Fruit fly (Drosophila melanogaster): Measurements from ENCODE around the gene CG10479.

DNA sequence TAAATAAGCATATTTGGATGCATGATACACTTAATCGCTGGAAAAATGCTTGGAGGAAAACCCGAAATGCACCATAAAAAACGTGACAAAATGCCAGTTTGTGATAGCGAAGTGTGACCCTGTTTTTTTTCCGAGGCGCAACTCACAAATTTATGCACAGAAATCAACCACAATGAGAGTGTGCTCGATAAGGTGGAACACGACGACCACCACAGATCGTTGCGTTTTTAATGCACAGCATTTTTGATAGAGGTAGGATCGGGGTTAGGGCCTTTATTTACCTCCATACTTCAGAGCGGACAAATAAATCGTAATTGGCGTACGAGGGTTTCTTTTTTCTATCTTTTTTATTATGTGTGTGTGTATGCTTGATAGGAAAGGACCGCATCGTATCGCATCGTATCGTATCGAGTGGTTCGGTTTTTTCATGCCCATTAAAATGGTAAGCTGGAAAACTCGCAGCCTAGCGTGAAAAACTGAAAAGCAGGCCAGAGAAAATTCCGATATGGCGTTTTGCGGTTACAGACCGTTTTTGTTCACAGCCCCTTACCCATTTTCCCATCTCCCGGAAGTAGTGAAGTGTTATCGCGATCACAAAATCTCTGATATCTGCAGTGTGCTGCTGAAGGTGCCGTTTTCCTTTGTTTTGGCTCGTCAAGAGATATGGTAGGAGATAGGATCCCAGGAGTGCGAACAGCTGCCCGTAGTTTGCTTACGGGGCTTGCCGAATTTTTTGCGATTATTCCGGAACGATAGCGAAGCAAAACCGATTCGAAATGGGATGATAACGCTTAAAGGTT, 4.9 kb upstream of the CG10479 start:
- TF ChIP-seq Myc (optimal IDR thresholded peaks at IDR 0.05): no peak
- TF ChIP-seq insv (optimal IDR thresholded peaks at IDR 0.05): no peak
- TF ChIP-seq psq (optimal IDR thresholded peaks at IDR 0.05): no peak
- TF ChIP-seq h (optimal IDR thresholded peaks at IDR 0.05): no peak

Measured in Kc167 (cell line).